Worm (Caenorhabditis elegans): ENCODE measurements around the gene fbxb-83.

fbxb-83 gene

ce11 chrIII:164775-165174 lies 19.8 kb upstream of the fbxb-83 start, which contains the start of gene F40G9.8:
F40G9.8 (minus strand) TSS chrIII:164875.
- TF ChIP-seq ref-1 (GFP tag; conservative IDR thresholded peaks at IDR 0.05), result no peak
- TF ChIP-seq med-1 (GFP tag; optimal IDR thresholded peaks at IDR 0.05; ENCODE audit: insufficient read depth), result no peak
- no peak for TF ChIP-seq tab-1 (GFP tag; IDR thresholded peaks at IDR 0.05)
- TF ChIP-seq ztf-29 (GFP tag; IDR thresholded peaks at IDR 0.05), result no peak
- no peak for TF ChIP-seq ztf-23 (GFP tag; IDR thresholded peaks at IDR 0.05)
- TF ChIP-seq cog-1 (tag; optimal IDR thresholded peaks at IDR 0.05), result no peak
- no peak for TF ChIP-seq flt-1 (GFP tag; IDR thresholded peaks at IDR 0.05)
- TF ChIP-seq T22C8.4 (GFP tag; IDR thresholded peaks at IDR 0.05), result no peak
- TF ChIP-seq klf-2 (GFP tag; conservative IDR thresholded peaks at IDR 0.05), result no peak

- TF ChIP-seq ztf-23 (GFP tag; IDR thresholded peaks at IDR 0.05) (no peak), ztf-29 (GFP tag; IDR thresholded peaks at IDR 0.05) (no peak), ref-1 (GFP tag; conservative IDR thresholded peaks at IDR 0.05) (no peak), cog-1 (tag; optimal IDR thresholded peaks at IDR 0.05) (no peak), med-1 (GFP tag; optimal IDR thresholded peaks at IDR 0.05; ENCODE audit: insufficient read depth) (no peak), T22C8.4 (GFP tag; IDR thresholded peaks at IDR 0.05) (no peak), klf-2 (GFP tag; conservative IDR thresholded peaks at IDR 0.05) (no peak), tab-1 (GFP tag; IDR thresholded peaks at IDR 0.05) (no peak), flt-1 (GFP tag; IDR thresholded peaks at IDR 0.05) (no peak)
Measured at ce11 chrIII:159665-160064, 14.7 kb upstream of the fbxb-83 start.

- TF ChIP-seq ztf-23 (GFP tag; IDR thresholded peaks at IDR 0.05) (no peak), med-1 (GFP tag; optimal IDR thresholded peaks at IDR 0.05; ENCODE audit: insufficient read depth) (no peak), tab-1 (GFP tag; IDR thresholded peaks at IDR 0.05) (no peak), klf-2 (GFP tag; conservative IDR thresholded peaks at IDR 0.05) (no peak), flt-1 (GFP tag; IDR thresholded peaks at IDR 0.05) (no peak), T22C8.4 (GFP tag; IDR thresholded peaks at IDR 0.05) (no peak), ztf-29 (GFP tag; IDR thresholded peaks at IDR 0.05) (no peak), cog-1 (tag; optimal IDR thresholded peaks at IDR 0.05) (no peak)
Measured at ce11 chrIII:159149-159548, 14.1 kb upstream of the fbxb-83 start.

DNA sequence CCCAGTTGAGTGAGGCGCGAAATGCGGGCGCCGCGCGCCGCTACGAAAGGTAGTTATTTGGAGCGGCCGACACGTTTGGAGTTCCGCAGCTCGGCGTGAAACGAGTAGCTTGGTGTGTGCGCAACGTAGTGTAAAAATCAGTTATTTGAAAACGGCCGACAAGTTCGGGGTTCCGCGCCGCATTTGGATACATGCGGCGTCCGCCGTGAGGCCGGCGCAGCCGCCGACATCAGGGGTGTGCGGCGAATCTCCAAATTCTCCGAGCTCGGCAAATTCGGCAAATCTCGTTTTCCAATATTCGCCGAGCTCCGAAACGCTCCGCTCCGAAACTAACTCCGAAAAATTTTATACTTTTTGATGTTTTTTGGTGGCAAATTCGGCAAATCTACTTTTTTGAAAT lies 13.0 kb upstream of the fbxb-83 start:
- no peak for TF ChIP-seq klf-2 (GFP tag; conservative IDR thresholded peaks at IDR 0.05)
- TF ChIP-seq flt-1 (GFP tag; IDR thresholded peaks at IDR 0.05), result no peak
- no peak for TF ChIP-seq med-1 (GFP tag; optimal IDR thresholded peaks at IDR 0.05; ENCODE audit: insufficient read depth)
- no peak for TF ChIP-seq ref-1 (GFP tag; conservative IDR thresholded peaks at IDR 0.05)
- TF ChIP-seq ztf-23 (GFP tag; IDR thresholded peaks at IDR 0.05), result no peak
- TF ChIP-seq T22C8.4 (GFP tag; IDR thresholded peaks at IDR 0.05), result no peak
- no peak for TF ChIP-seq cog-1 (tag; optimal IDR thresholded peaks at IDR 0.05)
- no peak for TF ChIP-seq tab-1 (GFP tag; IDR thresholded peaks at IDR 0.05)
- no peak for TF ChIP-seq ztf-29 (GFP tag; IDR thresholded peaks at IDR 0.05)

- TF ChIP-seq ztf-23 (GFP tag; IDR thresholded peaks at IDR 0.05) (no peak), ref-1 (GFP tag; conservative IDR thresholded peaks at IDR 0.05) (no peak)
Measured at ce11 chrIII:156645-157044, 11.6 kb upstream of the fbxb-83 start, which contains the start of the genes zig-13 and ver-1. zig-13 (minus strand) TSS chrIII:156745. ver-1 (plus strand) TSS chrIII:156824.

DNA sequence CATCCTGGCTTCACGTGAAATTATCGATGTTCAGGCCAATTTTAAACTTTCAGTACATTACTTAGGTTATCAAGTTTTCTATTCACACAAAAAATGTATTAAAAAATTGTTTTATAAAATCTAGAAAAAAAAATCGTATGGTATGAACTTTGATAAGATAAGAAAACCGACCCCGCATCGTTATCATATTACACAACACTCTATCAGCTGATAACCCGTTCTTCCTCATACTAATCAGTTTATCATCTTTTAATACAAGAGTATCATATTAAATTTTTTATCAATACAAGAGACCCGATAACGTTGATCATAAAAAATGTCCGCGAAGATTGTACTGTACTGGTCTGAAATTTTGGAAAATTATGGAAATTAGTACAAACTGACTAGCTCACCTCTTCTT lies 9.2 kb upstream of the fbxb-83 start:
- TF ChIP-seq flt-1 (GFP tag; IDR thresholded peaks at IDR 0.05) (no peak), ztf-23 (GFP tag; IDR thresholded peaks at IDR 0.05) (no peak), med-1 (GFP tag; optimal IDR thresholded peaks at IDR 0.05; ENCODE audit: insufficient read depth) (no peak), klf-2 (GFP tag; conservative IDR thresholded peaks at IDR 0.05) (no peak), tab-1 (GFP tag; IDR thresholded peaks at IDR 0.05) (no peak), cog-1 (tag; optimal IDR thresholded peaks at IDR 0.05) (no peak), ztf-29 (GFP tag; IDR thresholded peaks at IDR 0.05) (no peak), T22C8.4 (GFP tag; IDR thresholded peaks at IDR 0.05) (no peak), ref-1 (GFP tag; conservative IDR thresholded peaks at IDR 0.05) (no peak)

DNA sequence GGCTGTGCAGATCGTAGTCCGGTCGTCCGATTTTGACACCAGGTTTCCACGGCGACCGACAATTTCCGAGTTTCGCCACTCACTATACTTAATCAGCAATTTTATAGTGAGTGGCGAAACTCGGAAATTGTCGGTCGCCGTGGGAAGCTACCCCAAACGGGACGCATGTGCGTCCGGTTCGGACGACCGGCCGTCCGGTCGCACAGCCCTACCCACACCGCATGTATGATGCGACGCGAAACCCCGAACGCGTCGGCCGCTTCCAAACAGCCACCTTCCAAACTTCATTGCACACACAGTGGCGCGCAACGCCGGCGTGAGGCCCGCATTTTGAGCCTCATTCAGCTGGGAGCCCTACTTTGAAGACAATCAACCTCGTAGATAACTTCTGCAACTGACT lies 6.1 kb upstream of the fbxb-83 start:
- TF ChIP-seq klf-2 (GFP tag; conservative IDR thresholded peaks at IDR 0.05) (no peak), cog-1 (tag; optimal IDR thresholded peaks at IDR 0.05) (no peak), ztf-29 (GFP tag; IDR thresholded peaks at IDR 0.05) (no peak), med-1 (GFP tag; optimal IDR thresholded peaks at IDR 0.05; ENCODE audit: insufficient read depth) (no peak), ztf-23 (GFP tag; IDR thresholded peaks at IDR 0.05) (no peak), tab-1 (GFP tag; IDR thresholded peaks at IDR 0.05) (no peak), T22C8.4 (GFP tag; IDR thresholded peaks at IDR 0.05) (no peak), flt-1 (GFP tag; IDR thresholded peaks at IDR 0.05) (no peak), ref-1 (GFP tag; conservative IDR thresholded peaks at IDR 0.05) (no peak)

- TF ChIP-seq tab-1 (GFP tag; IDR thresholded peaks at IDR 0.05) (no peak), cog-1 (tag; optimal IDR thresholded peaks at IDR 0.05) (no peak), ztf-23 (GFP tag; IDR thresholded peaks at IDR 0.05) (no peak), klf-2 (GFP tag; conservative IDR thresholded peaks at IDR 0.05) (no peak), T22C8.4 (GFP tag; IDR thresholded peaks at IDR 0.05) (no peak), flt-1 (GFP tag; IDR thresholded peaks at IDR 0.05) (no peak), med-1 (GFP tag; optimal IDR thresholded peaks at IDR 0.05; ENCODE audit: insufficient read depth) (no peak), ztf-29 (GFP tag; IDR thresholded peaks at IDR 0.05) (no peak), ref-1 (GFP tag; conservative IDR thresholded peaks at IDR 0.05) (no peak)
Measured at ce11 chrIII:149132-149531, 4.1 kb upstream of the fbxb-83 start.

DNA sequence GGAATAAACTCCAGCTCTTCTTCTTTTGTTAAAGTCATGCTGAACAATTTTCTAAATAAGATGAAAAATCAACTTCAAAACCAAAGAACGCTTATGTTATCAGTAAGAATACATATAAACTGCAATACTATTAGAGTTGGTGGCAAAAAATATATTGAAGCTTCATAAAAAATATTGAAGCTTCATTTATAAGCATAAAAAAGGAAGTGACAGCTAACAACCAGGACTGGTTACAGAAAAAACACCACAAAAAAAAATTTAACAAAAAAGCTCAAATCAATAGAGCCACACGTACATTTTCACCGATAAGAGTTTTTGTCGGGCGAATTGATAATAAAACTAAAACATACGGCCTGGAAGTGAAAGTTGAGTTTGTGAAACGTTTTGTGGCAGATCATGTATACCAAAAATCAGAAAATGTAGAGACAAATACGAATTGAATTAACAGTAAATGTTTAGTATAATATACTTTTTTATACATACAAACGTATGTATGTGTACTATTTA lies 2.6 kb upstream of the fbxb-83 start, which contains the start of gene sqst-5:
TSS of gene sqst-5 (minus strand) at position 51 of the 507 bp plus-strand sequence.
- no peak for TF ChIP-seq T22C8.4 (GFP tag; IDR thresholded peaks at IDR 0.05)
- TF ChIP-seq klf-2 (GFP tag; conservative IDR thresholded peaks at IDR 0.05), result no peak
- TF ChIP-seq flt-1 (GFP tag; IDR thresholded peaks at IDR 0.05), result no peak
- TF ChIP-seq ztf-23 (GFP tag; IDR thresholded peaks at IDR 0.05), result no peak
- TF ChIP-seq ref-1 (GFP tag; conservative IDR thresholded peaks at IDR 0.05), result no peak
- TF ChIP-seq cog-1 (tag; optimal IDR thresholded peaks at IDR 0.05), result no peak
- no peak for TF ChIP-seq ztf-29 (GFP tag; IDR thresholded peaks at IDR 0.05)
- no peak for TF ChIP-seq med-1 (GFP tag; optimal IDR thresholded peaks at IDR 0.05; ENCODE audit: insufficient read depth)
- TF ChIP-seq tab-1 (GFP tag; IDR thresholded peaks at IDR 0.05), result no peak

- TF ChIP-seq ztf-23 (GFP tag; IDR thresholded peaks at IDR 0.05), result no peak
- no peak for TF ChIP-seq cog-1 (tag; optimal IDR thresholded peaks at IDR 0.05)
- no peak for TF ChIP-seq T22C8.4 (GFP tag; IDR thresholded peaks at IDR 0.05)
- no peak for TF ChIP-seq ztf-29 (GFP tag; IDR thresholded peaks at IDR 0.05)
- TF ChIP-seq tab-1 (GFP tag; IDR thresholded peaks at IDR 0.05), result no peak
- TF ChIP-seq med-1 (GFP tag; optimal IDR thresholded peaks at IDR 0.05; ENCODE audit: insufficient read depth), result no peak
- no peak for TF ChIP-seq flt-1 (GFP tag; IDR thresholded peaks at IDR 0.05)
- TF ChIP-seq klf-2 (GFP tag; conservative IDR thresholded peaks at IDR 0.05), result no peak
- no peak for TF ChIP-seq ref-1 (GFP tag; conservative IDR thresholded peaks at IDR 0.05)
Measured at ce11 chrIII:146369-146768, 1.4 kb upstream of the fbxb-83 start, which contains the start of gene fbxb-84. fbxb-84 (minus strand) TSS chrIII:146469.

All from whole organism, midembryonic.